Fruit fly (Drosophila melanogaster) whole organism, embryonic: ENCODE measurements around the gene CG15429.

Experiments
- CG11093 ChIP-seq: fragments of 200-800 bp; sonication (Bioruptor generic); IDR thresholded peaks from 3 replicates; pipeline ENCODE4 v1.3.6; 2022; ENCODE audit warnings: missing biosample characterization, missing genetic modification characterization
- CG17612 ChIP-seq: fragments of 200-800 bp; sonication (Bioruptor generic); IDR thresholded peaks from 2 replicates; pipeline ENCODE4 v1.3.6; 2022; ENCODE audit warnings: missing biosample characterization, missing genetic modification characterization
- Gsc ChIP-seq: fragments of 200-800 bp; sonication (Bioruptor generic); IDR thresholded peaks from 2 replicates; pipeline ENCODE4 v1.3.6; 2022; ENCODE audit warnings: missing biosample characterization, missing genetic modification characterization
- dmrt11E ChIP-seq: fragments of 200-800 bp; sonication (Bioruptor generic); optimal IDR thresholded peaks from 3 replicates; lab custom pipeline; 2018; ENCODE audit warnings: missing biosample characterization, mild to moderate bottlenecking, missing genetic modification characterization, moderate library complexity
- vfl ChIP-seq: fragments of 200-800 bp; sonication (Bioruptor generic); optimal IDR thresholded peaks from 2 replicates; lab custom pipeline; 2016; ENCODE audit warnings: missing biosample characterization, missing genetic modification characterization

dm6 chr2L:4349677-4350076 lies 3.1 kb upstream of the CG15429 start:
- TF ChIP-seq vfl (GFP tag; lab: Kevin White, UChicago), result no peak
- no peak for TF ChIP-seq dmrt11E (tag; lab: Kevin White, UChicago)
- no peak for TF ChIP-seq CG17612 (GFP tag; lab: Robert Waterston, UW)
- TF ChIP-seq Gsc (GFP tag; lab: Robert Waterston, UW), result no peak
- no peak for TF ChIP-seq CG11093 (GFP tag; lab: Robert Waterston, UW)
